Fruit fly (Drosophila melanogaster): ENCODE results near the gene Hs6st.

Gene Hs6st

dm6 chr3R:20001595-20001997, 6.7 kb downstream of the Hs6st start (continued):
- TF ChIP-seq dmrt93B (GFP tag; optimal IDR thresholded peaks at IDR 0.05) (peak; percentile 26), Hr83 (GFP tag; optimal IDR thresholded peaks at IDR 0.05; ENCODE audit: poor library complexity, severe bottlenecking) (no peak), woc (GFP tag; optimal IDR thresholded peaks at IDR 0.05) (peak; percentile 78), N (GFP tag; optimal IDR thresholded peaks at IDR 0.05) (no peak), Rel (GFP tag; optimal IDR thresholded peaks at IDR 0.05) (no peak), Rel (tag; optimal IDR thresholded peaks at IDR 0.05) (no peak), pan (optimal IDR thresholded peaks at IDR 0.05) (no peak), GATAd (GFP tag; optimal IDR thresholded peaks at IDR 0.05) (no peak), dl (GFP tag; optimal IDR thresholded peaks at IDR 0.05; ENCODE audit: insufficient read depth in 1 of 2, partially characterized antibody in 2 of 2) (no peak), Dfd (GFP tag; optimal IDR thresholded peaks at IDR 0.05) (no peak), HLH106 (tag; optimal IDR thresholded peaks at IDR 0.05) (peak; percentile 38), CrebA (GFP tag; optimal IDR thresholded peaks at IDR 0.05; ENCODE audit: borderline replicate concordance) (no peak), CG32264 (GFP tag; optimal IDR thresholded peaks at IDR 0.05) (no peak), Sp1 (GFP tag; optimal IDR thresholded peaks at IDR 0.05) (peak; percentile 43)

- TF ChIP-seq CrebA (GFP tag; optimal IDR thresholded peaks at IDR 0.05; ENCODE audit: borderline replicate concordance): no peak
- peak; percentile 52 for TF ChIP-seq CG9705 (GFP tag; optimal IDR thresholded peaks at IDR 0.05)
- TF ChIP-seq CG32264 (GFP tag; optimal IDR thresholded peaks at IDR 0.05): no peak
- TF ChIP-seq Rel (GFP tag; optimal IDR thresholded peaks at IDR 0.05): no peak
- TF ChIP-seq Rel (tag; optimal IDR thresholded peaks at IDR 0.05): peak; percentile 45
- no peak for TF ChIP-seq dsf (GFP tag; optimal IDR thresholded peaks at IDR 0.05; ENCODE audit: borderline replicate concordance)
- TF ChIP-seq fru (GFP tag; optimal IDR thresholded peaks at IDR 0.05): peak; percentile 68
- peak; percentile 89 for TF ChIP-seq HLH106 (tag; optimal IDR thresholded peaks at IDR 0.05)
- peak; percentile 78 for TF ChIP-seq psq (GFP tag; optimal IDR thresholded peaks at IDR 0.05)
- no peak for TF ChIP-seq pan (optimal IDR thresholded peaks at IDR 0.05)
- TF ChIP-seq Dfd (GFP tag; optimal IDR thresholded peaks at IDR 0.05): no peak
- TF ChIP-seq h (GFP tag; optimal IDR thresholded peaks at IDR 0.05): peak; percentile 78
- TF ChIP-seq Dif (GFP tag; optimal IDR thresholded peaks at IDR 0.05; ENCODE audit: partially characterized antibody): no peak
- TF ChIP-seq Sp1 (GFP tag; optimal IDR thresholded peaks at IDR 0.05): peak; percentile 86
- no peak for TF ChIP-seq N (GFP tag; optimal IDR thresholded peaks at IDR 0.05)
- peak; percentile 55 for TF ChIP-seq ey (GFP tag; optimal IDR thresholded peaks at IDR 0.05)
- TF ChIP-seq rgr (GFP tag; optimal IDR thresholded peaks at IDR 0.05): peak; percentile 86
- peak; percentile 18 for TF ChIP-seq Jra (GFP tag; optimal IDR thresholded peaks at IDR 0.05)
- peak; percentile 86 for TF ChIP-seq OdsH (GFP tag; optimal IDR thresholded peaks at IDR 0.05)
- peak in 1 of 2 experiments; percentile 83 for TF ChIP-seq foxo (GFP tag; optimal IDR thresholded peaks at IDR 0.05)
- no peak for TF ChIP-seq jim (GFP tag; optimal IDR thresholded peaks at IDR 0.05)
- TF ChIP-seq sage (GFP tag; optimal IDR thresholded peaks at IDR 0.05): peak; percentile 10
- TF ChIP-seq lola (GFP tag; optimal IDR thresholded peaks at IDR 0.05): no peak
- no peak for TF ChIP-seq Abd-B (GFP tag; optimal IDR thresholded peaks at IDR 0.05)
- peak; percentile 44 for TF ChIP-seq woc (GFP tag; optimal IDR thresholded peaks at IDR 0.05)
- peak; percentile 46 for TF ChIP-seq br (GFP tag; optimal IDR thresholded peaks at IDR 0.05)
- TF ChIP-seq sv (GFP tag; optimal IDR thresholded peaks at IDR 0.05): peak; percentile 50
- no peak for TF ChIP-seq usp (GFP tag; optimal IDR thresholded peaks at IDR 0.05)
- peak; percentile 44 for TF ChIP-seq dmrt93B (GFP tag; optimal IDR thresholded peaks at IDR 0.05)
- no peak for TF ChIP-seq Vsx2 (GFP tag; optimal IDR thresholded peaks at IDR 0.05; ENCODE audit: partially characterized antibody)
- TF ChIP-seq brk (GFP tag; optimal IDR thresholded peaks at IDR 0.05): peak; percentile 81
- TF ChIP-seq dl (GFP tag; optimal IDR thresholded peaks at IDR 0.05; ENCODE audit: insufficient read depth in 1 of 2, partially characterized antibody in 2 of 2): no peak
- no peak for TF ChIP-seq Myc (optimal IDR thresholded peaks at IDR 0.05)
- TF ChIP-seq Hr78 (GFP tag; optimal IDR thresholded peaks at IDR 0.05): no peak
- peak; percentile 28 for TF ChIP-seq tai (GFP tag; optimal IDR thresholded peaks at IDR 0.05)
- TF ChIP-seq Mio (GFP tag; optimal IDR thresholded peaks at IDR 0.05): no peak
- peak; percentile 24 for TF ChIP-seq GATAd (GFP tag; optimal IDR thresholded peaks at IDR 0.05)
- no peak for TF ChIP-seq Hr83 (GFP tag; optimal IDR thresholded peaks at IDR 0.05; ENCODE audit: poor library complexity, severe bottlenecking)
- TF ChIP-seq Hnf4 (GFP tag; optimal IDR thresholded peaks at IDR 0.05): peak; percentile 45
These were observed 8.8 kb downstream of the Hs6st start for dm6 chr3R:19999474-19999873.

Data from whole organism, wandering third instar larva.